Fruit fly (Drosophila melanogaster): ENCODE data around the gene Tl.

DNA sequence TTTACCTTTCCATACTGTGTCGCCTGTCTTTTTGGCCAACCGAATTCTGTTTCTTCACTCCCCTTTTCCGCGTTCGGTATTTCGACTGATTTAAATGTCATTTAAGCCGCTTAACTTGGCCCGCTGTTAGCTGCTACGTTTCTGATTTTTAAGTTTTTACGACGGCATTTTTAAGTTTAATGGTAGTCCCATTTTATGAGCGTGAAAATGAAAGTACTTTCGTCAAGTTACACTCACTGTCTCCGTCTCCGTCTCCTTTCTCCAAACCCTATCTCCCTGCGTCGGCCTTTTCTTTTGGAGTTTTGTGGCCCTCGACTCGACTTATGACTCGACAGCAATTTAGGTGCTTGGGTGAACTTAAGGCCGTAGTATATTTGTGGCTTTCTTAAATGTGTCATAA lies 86.4 kb downstream of the Tl start:
- TF ChIP-seq Ets98B (GFP tag; IDR thresholded peaks at IDR 0.05) (no peak), D1 (tag; optimal IDR thresholded peaks at IDR 0.05) (no peak), CG8301 (tag; optimal IDR thresholded peaks at IDR 0.05) (no peak), CG17806 (tag; optimal IDR thresholded peaks at IDR 0.05) (no peak), gl (tag; optimal IDR thresholded peaks at IDR 0.05) (no peak), CG4496 (GFP tag; IDR thresholded peaks at IDR 0.05) (no peak), CG34367 (tag; optimal IDR thresholded peaks at IDR 0.05) (no peak), CG12605 (GFP tag; IDR thresholded peaks at IDR 0.05) (no peak), CG8159 (tag; optimal IDR thresholded peaks at IDR 0.05) (no peak), CG10348 (GFP tag; IDR thresholded peaks at IDR 0.05) (no peak), Pif1B (GFP tag; optimal IDR thresholded peaks at IDR 0.05) (no peak), CG9948 (tag; optimal IDR thresholded peaks at IDR 0.05) (no peak), Snoo (tag; optimal IDR thresholded peaks at IDR 0.05) (no peak)
